Worm (Caenorhabditis elegans) whole organism, early embryonic: ENCODE measurements around the gene rsp-3.

Source experiments
- B0310.2 ChIP-seq: sonication (generic microtip); optimal IDR thresholded peaks from 2 replicates; lab custom pipeline; 2016; ENCODE audit warnings: mild to moderate bottlenecking, missing genetic modification characterization, missing compliant biosample characterization
- ets-7 ChIP-seq: sonication (generic microtip); optimal IDR thresholded peaks from 2 replicates; lab custom pipeline; 2016; ENCODE audit warnings: missing genotype, missing genetic modification characterization, missing compliant biosample characterization

ce11 chrIII:12728149-12728548 lies 40.4 kb upstream of the rsp-3 start:
- TF ChIP-seq B0310.2 (tag; lab: Kevin White, UChicago) (no peak), ets-7 (tag; lab: Kevin White, UChicago) (no peak)
